Fruit fly (Drosophila melanogaster): ENCODE results near the gene CG6282.

- TF ChIP-seq CTCF (optimal IDR thresholded peaks at IDR 0.05) (no peak), CG8478 (optimal IDR thresholded peaks at IDR 0.05) (no peak)
Measured at dm6 chr3L:8653572-8653971, 49.1 kb downstream of the CG6282 start.

Data from S2 (cell line).